Worm (Caenorhabditis elegans) whole organism, early embryonic: ENCODE results near the gene irld-18.

Experiments
- B0310.2 ChIP-seq: sonication (generic microtip); optimal IDR thresholded peaks from 2 replicates; lab custom pipeline; 2016; ENCODE audit warnings: mild to moderate bottlenecking, missing genetic modification characterization, missing compliant biosample characterization
- F13C5.2 ChIP-seq: sonication (generic microtip); optimal IDR thresholded peaks from 2 replicates; lab custom pipeline; 2017; ENCODE audit warnings: mild to moderate bottlenecking, missing genetic modification characterization, inconsistent platforms, missing compliant biosample characterization
- ama-1 ChIP-seq: fragments of 150-350 bp; optimal IDR thresholded peaks from 2 replicates; lab custom pipeline; 2014
- ceh-36 ChIP-seq: sonication (generic microtip); optimal IDR thresholded peaks from 2 replicates; lab custom pipeline; 2016; ENCODE audit warnings: missing genetic modification characterization, inconsistent platforms, missing compliant biosample characterization
- flt-1 ChIP-seq: fragments of 200-800 bp; sonication (Bioruptor generic); IDR thresholded peaks from 2 replicates; pipeline ENCODE4 v1.3.6; 2022; ENCODE audit warnings: missing genetic modification characterization, missing compliant biosample characterization
- hnd-1 ChIP-seq: sonication (generic microtip); optimal IDR thresholded peaks from 2 replicates; lab custom pipeline; 2016; ENCODE audit warnings: missing genetic modification characterization, missing compliant biosample characterization
- pes-1 ChIP-seq: fragments of 200-800 bp; sonication (Bioruptor generic); IDR thresholded peaks from 2 replicates; pipeline ENCODE4 v1.3.6; 2022; ENCODE audit warnings: missing genetic modification reagents, missing genetic modification characterization, missing compliant biosample characterization
- scrt-1 ChIP-seq: fragments of 200-800 bp; sonication (Bioruptor generic); IDR thresholded peaks from 2 replicates; pipeline ENCODE4 v1.3.6; 2022; ENCODE audit warnings: missing genetic modification characterization, missing compliant biosample characterization
- tra-4 ChIP-seq: sonication (generic microtip); optimal IDR thresholded peaks from 2 replicates; lab custom pipeline; 2017; ENCODE audit warnings: missing genetic modification characterization, missing compliant biosample characterization

- TF ChIP-seq F13C5.2, result no peak
- no peak for TF ChIP-seq ama-1 (lab: Kevin White, UChicago)
- TF ChIP-seq pes-1 (GFP tag; lab: Robert Waterston, UW), result no peak
- TF ChIP-seq scrt-1 (GFP tag; lab: Robert Waterston, UW), result no peak
- TF ChIP-seq hnd-1 (tag; lab: Kevin White, UChicago), result no peak
- TF ChIP-seq tra-4 (tag; lab: Kevin White, UChicago), result no peak
- TF ChIP-seq flt-1 (GFP tag; lab: Robert Waterston, UW), result no peak
- no peak for TF ChIP-seq ceh-36 (tag; lab: Kevin White, UChicago)
- TF ChIP-seq B0310.2 (tag; lab: Kevin White, UChicago), result no peak
These were observed 18.1 kb downstream of the irld-18 start for ce11 chrIV:14562649-14563268.
